Worm (Caenorhabditis elegans) whole organism, midembryonic: ENCODE measurements around the gene pro-3.

Experiments
- cog-1 ChIP-seq: sonication (generic microtip); optimal IDR thresholded peaks from 2 replicates; lab custom pipeline; 2016; ENCODE audit warnings: missing genetic modification characterization, missing compliant biosample characterization
- klf-2 ChIP-seq: fragments of 200-800 bp; sonication (Bioruptor generic); conservative IDR thresholded peaks from 2 replicates; pipeline ENCODE4 v1.3.6; 2022; ENCODE audit warnings: missing genetic modification reagents, missing genetic modification characterization, missing compliant biosample characterization
- med-1 ChIP-seq: sonication (generic microtip); optimal IDR thresholded peaks from 2 replicates; lab custom pipeline; 2017; ENCODE audit warnings: missing genetic modification characterization, mild to moderate bottlenecking, missing compliant biosample characterization, antibody characterized with exemption, missing genetic modification reagents; ENCODE audit not compliant: insufficient read depth

DNA sequence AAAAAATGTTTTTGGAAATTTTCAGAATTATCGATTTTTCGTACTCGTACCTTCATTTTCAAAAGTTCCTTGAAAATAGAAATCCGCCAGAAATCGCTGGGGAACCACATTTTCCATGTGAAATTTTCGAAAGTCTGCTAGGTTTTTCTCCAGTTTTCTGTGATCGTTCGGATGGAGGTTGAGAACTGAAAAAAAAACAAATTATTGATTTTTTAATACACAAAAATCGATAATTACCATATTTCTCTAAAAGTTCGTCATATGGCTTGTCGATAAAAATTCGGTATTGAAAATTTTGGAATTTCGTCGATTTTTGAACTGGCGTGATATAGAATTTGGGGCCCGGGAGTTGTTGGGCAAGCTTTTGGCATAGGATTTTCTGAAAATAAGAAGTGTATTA, 41.4 kb downstream of the pro-3 start:
- TF ChIP-seq med-1 (GFP tag; lab: Kevin White, UChicago) (no peak), klf-2 (no peak), cog-1 (tag; lab: Kevin White, UChicago) (no peak)
